Fruit fly (Drosophila melanogaster): Measurements from ENCODE around the gene Naa30A.

- TF ChIP-seq CG8478 (optimal IDR thresholded peaks at IDR 0.05) (no peak), CTCF (optimal IDR thresholded peaks at IDR 0.05) (no peak)
These were observed 3.9 kb upstream of the Naa30A start for dm6 chrX:1337998-1338397.

All from S2 (cell line).